Worm (Caenorhabditis elegans) whole organism, mixed stage, embryonic: ENCODE data around the gene M02G9.4.

Experiments used
- ham-2 ChIP-seq: fragments of 200-800 bp; sonication (Bioruptor generic); optimal IDR thresholded peaks from 2 replicates; lab custom pipeline; 2018; ENCODE audit warnings: mild to moderate bottlenecking, missing genetic modification characterization, missing compliant biosample characterization
- lsy-2 ChIP-seq: fragments of 150-350 bp; optimal IDR thresholded peaks from 2 replicates; lab custom pipeline; 2014; ENCODE audit warnings: missing biosample characterization, missing genetic modification characterization
- nhr-12 ChIP-seq: fragments of 150-350 bp; optimal IDR thresholded peaks from 2 replicates; lab custom pipeline; 2014; ENCODE audit warnings: missing biosample characterization, missing genetic modification characterization
- unc-39 ChIP-seq: fragments of 150-350 bp; optimal IDR thresholded peaks from 2 replicates; lab custom pipeline; 2014; ENCODE audit warnings: missing biosample characterization, missing genetic modification characterization
- unc-62 ChIP-seq: fragments of 150-350 bp; optimal IDR thresholded peaks from 2 replicates; lab custom pipeline; 2014; ENCODE audit warnings: missing biosample characterization, missing genetic modification reagents, missing genetic modification characterization

ce11 chrII:10270052-10270451 is 47.1 kb upstream of the M02G9.4 start, which contains the start of gene F54B3.2:
- TF ChIP-seq unc-62 = no peak
- TF ChIP-seq unc-39 = no peak
- no peak for TF ChIP-seq nhr-12 (tag; lab: Kevin White, UChicago)
- no peak for TF ChIP-seq lsy-2 (tag; lab: Kevin White, UChicago)
- no peak for TF ChIP-seq ham-2 (GFP tag; lab: Kevin White, UChicago)
